Fruit fly (Drosophila melanogaster) whole organism, pupa: ENCODE measurements around the gene Uck.

ENCODE experiments used
- EcR ChIP-seq: fragments of 200-800 bp; sonication (Bioruptor generic); optimal IDR thresholded peaks from 3 replicates; lab custom pipeline; 2019; ENCODE audit warnings: missing biosample characterization, missing genetic modification characterization, mild to moderate bottlenecking, moderate library complexity, missing genetic modification reagents
- Pif1B ChIP-seq: fragments of 200-800 bp; sonication (Bioruptor generic); optimal IDR thresholded peaks from 3 replicates; lab custom pipeline; 2016; ENCODE audit warnings: missing biosample characterization, missing genetic modification characterization
- Snoo ChIP-seq: fragments of 200-800 bp; sonication (Bioruptor generic); optimal IDR thresholded peaks from 3 replicates; lab custom pipeline; 2017; ENCODE audit warnings: missing biosample characterization, mild to moderate bottlenecking, missing genetic modification characterization, inconsistent platforms

- TF ChIP-seq Pif1B: no peak
- no peak for TF ChIP-seq EcR (GFP tag; lab: Kevin White, UChicago)
- TF ChIP-seq Snoo: no peak
Observed at dm6 chr3R:24341251-24341650, 51.3 kb downstream of the Uck start, which contains the start of gene Ms.
